Fruit fly (Drosophila melanogaster): ENCODE data around the gene CG32563.

DNA sequence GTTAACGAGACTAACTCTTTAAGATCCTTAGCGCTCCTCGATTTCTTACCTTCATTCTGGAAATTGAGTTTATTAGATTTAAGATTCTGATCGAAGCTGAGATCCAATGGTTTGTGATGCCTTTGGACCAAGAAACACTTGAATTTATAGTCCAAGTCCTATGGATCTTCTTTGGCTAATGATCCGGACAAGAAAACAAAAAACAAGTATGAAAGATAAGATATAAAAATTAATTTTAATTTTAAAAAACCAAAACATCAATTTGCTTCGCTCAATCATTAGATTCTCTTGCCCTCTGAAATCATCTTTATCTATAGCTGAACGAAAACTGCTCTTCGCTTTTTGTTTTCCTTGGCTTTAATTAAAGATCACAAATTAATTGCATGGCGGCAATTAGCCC, 22.7 kb downstream of the CG32563 start, which contains the start of gene CG10597:
- TF ChIP-seq CTCF (optimal IDR thresholded peaks at IDR 0.05): no peak
- no peak for TF ChIP-seq CG8478 (optimal IDR thresholded peaks at IDR 0.05)

Data from S2 (cell line).